Fruit fly (Drosophila melanogaster) whole organism, prepupa: ENCODE results near the gene CG3349.

Source experiments
- Blimp-1 ChIP-seq: fragments of 200-800 bp; sonication (Bioruptor generic); optimal IDR thresholded peaks from 3 replicates; lab custom pipeline; 2017; ENCODE audit warnings: missing biosample characterization, missing genetic modification characterization, mild to moderate bottlenecking, moderate library complexity, missing genetic modification reagents
- CG10631 ChIP-seq: fragments of 200-800 bp; sonication (Bioruptor generic); optimal IDR thresholded peaks from 2 replicates; lab custom pipeline; 2016; ENCODE audit warnings: missing biosample characterization, missing genetic modification characterization
- CG11762 ChIP-seq: fragments of 200-800 bp; sonication (Bioruptor generic); optimal IDR thresholded peaks from 3 replicates; lab custom pipeline; 2016; ENCODE audit warnings: missing biosample characterization, missing genetic modification characterization; ENCODE audit not compliant: insufficient read depth
- CG15336 ChIP-seq: fragments of 200-800 bp; sonication (Bioruptor generic); IDR thresholded peaks from 2 replicates; pipeline ENCODE4 v1.3.6; 2022; ENCODE audit warnings: missing biosample characterization, missing genetic modification characterization
- CG16779 ChIP-seq: fragments of 200-800 bp; sonication (Bioruptor generic); optimal IDR thresholded peaks from 3 replicates; lab custom pipeline; 2017; ENCODE audit warnings: missing biosample characterization, mild to moderate bottlenecking, missing genetic modification characterization
- CG31627 ChIP-seq: fragments of 200-800 bp; sonication (Bioruptor generic); optimal IDR thresholded peaks from 3 replicates; lab custom pipeline; 2016; ENCODE audit warnings: missing biosample characterization, missing genetic modification characterization
- CG32006 ChIP-seq: fragments of 200-800 bp; sonication (Bioruptor generic); optimal IDR thresholded peaks from 3 replicates; lab custom pipeline; 2017; ENCODE audit warnings: missing biosample characterization, mild to moderate bottlenecking, missing genetic modification characterization
- CG34406 ChIP-seq: fragments of 200-800 bp; sonication (Bioruptor generic); optimal IDR thresholded peaks from 3 replicates; lab custom pipeline; 2016; ENCODE audit warnings: missing biosample characterization, missing genetic modification characterization
- CG4318 ChIP-seq: fragments of 200-800 bp; sonication (Bioruptor generic); optimal IDR thresholded peaks from 3 replicates; lab custom pipeline; 2017; ENCODE audit warnings: missing biosample characterization, mild to moderate bottlenecking, missing genetic modification characterization
- CG6163 ChIP-seq: fragments of 200-800 bp; sonication (Bioruptor generic); IDR thresholded peaks from 3 replicates; pipeline ENCODE4 v1.3.6; 2022; ENCODE audit warnings: missing biosample characterization, missing genetic modification characterization
- CG6276 ChIP-seq: fragments of 200-800 bp; sonication (Bioruptor generic); optimal IDR thresholded peaks from 2 replicates; lab custom pipeline; 2017; ENCODE audit warnings: missing biosample characterization, mild to moderate bottlenecking, missing genetic modification characterization
- CG6808 ChIP-seq: fragments of 200-800 bp; sonication (Bioruptor generic); optimal IDR thresholded peaks from 3 replicates; lab custom pipeline; 2017; ENCODE audit warnings: missing biosample characterization, missing genetic modification characterization, mild to moderate bottlenecking, moderate library complexity, missing genetic modification reagents
- CG6854 ChIP-seq: fragments of 200-800 bp; sonication (Bioruptor generic); optimal IDR thresholded peaks from 2 replicates; lab custom pipeline; 2017; ENCODE audit warnings: missing biosample characterization, mild to moderate bottlenecking, missing genetic modification characterization
- CG7368 ChIP-seq: fragments of 200-800 bp; sonication (Bioruptor generic); optimal IDR thresholded peaks from 3 replicates; lab custom pipeline; 2016; ENCODE audit warnings: missing biosample characterization, missing genetic modification characterization
- CG8319 ChIP-seq: fragments of 200-800 bp; sonication (Bioruptor generic); optimal IDR thresholded peaks from 3 replicates; lab custom pipeline; 2016; ENCODE audit warnings: missing biosample characterization, missing genetic modification characterization
- CG8632 ChIP-seq: fragments of 200-800 bp; sonication (Bioruptor generic); optimal IDR thresholded peaks from 3 replicates; lab custom pipeline; 2016; ENCODE audit warnings: missing biosample characterization, missing genetic modification characterization
- Ets21C ChIP-seq: fragments of 200-800 bp; sonication (Bioruptor generic); optimal IDR thresholded peaks from 3 replicates; lab custom pipeline; 2016; ENCODE audit warnings: missing biosample characterization, missing genetic modification characterization
- Gug ChIP-seq: fragments of 200-800 bp; sonication (Bioruptor generic); IDR thresholded peaks from 2 replicates; pipeline ENCODE4 v1.3.6; 2022; ENCODE audit warnings: missing biosample characterization, missing genetic modification characterization
- Hr4 ChIP-seq: fragments of 200-800 bp; sonication (Bioruptor generic); optimal IDR thresholded peaks from 3 replicates; lab custom pipeline; 2016; ENCODE audit warnings: missing biosample characterization, missing genetic modification characterization
- Lpt ChIP-seq: fragments of 200-800 bp; sonication (Bioruptor generic); optimal IDR thresholded peaks from 3 replicates; lab custom pipeline; 2016; ENCODE audit warnings: missing biosample characterization, missing genetic modification characterization
- OdsH ChIP-seq: fragments of 200-800 bp; sonication (Bioruptor generic); optimal IDR thresholded peaks from 3 replicates; lab custom pipeline; 2016; ENCODE audit warnings: missing biosample characterization, missing genetic modification characterization
- Smox ChIP-seq: fragments of 200-800 bp; sonication (Bioruptor generic); optimal IDR thresholded peaks from 3 replicates; lab custom pipeline; 2016; ENCODE audit warnings: missing biosample characterization, missing genetic modification characterization
- Sox102F ChIP-seq: fragments of 200-800 bp; sonication (Bioruptor generic); optimal IDR thresholded peaks from 2 replicates; lab custom pipeline; 2016; ENCODE audit warnings: missing biosample characterization, mild to moderate bottlenecking, missing genetic modification characterization
- Sox15 ChIP-seq: fragments of 200-800 bp; sonication (Bioruptor generic); optimal IDR thresholded peaks from 3 replicates; lab custom pipeline; 2016; ENCODE audit warnings: missing biosample characterization, missing genetic modification characterization
- achi ChIP-seq: fragments of 200-800 bp; sonication (Bioruptor generic); optimal IDR thresholded peaks from 3 replicates; lab custom pipeline; 2016; ENCODE audit warnings: missing biosample characterization, missing genetic modification characterization
- acj6 ChIP-seq: fragments of 200-800 bp; sonication (Bioruptor generic); optimal IDR thresholded peaks from 3 replicates; lab custom pipeline; 2016; ENCODE audit warnings: missing biosample characterization, missing genetic modification characterization
- dac ChIP-seq: fragments of 200-800 bp; sonication (Bioruptor generic); optimal IDR thresholded peaks from 2 replicates; lab custom pipeline; 2017; ENCODE audit warnings: missing biosample characterization, mild to moderate bottlenecking, missing genetic modification characterization
- dsx ChIP-seq: fragments of 200-800 bp; optimal IDR thresholded peaks from 3 replicates; lab custom pipeline; 2019; ENCODE audit warnings: missing biosample characterization, mild to moderate bottlenecking, missing genetic modification characterization, moderate library complexity; ENCODE audit not compliant: poor library complexity, severe bottlenecking
- esn ChIP-seq: fragments of 200-800 bp; sonication (Bioruptor generic); optimal IDR thresholded peaks from 2 replicates; lab custom pipeline; 2016; ENCODE audit warnings: missing biosample characterization, mild to moderate bottlenecking, missing genetic modification characterization, moderate library complexity
- fd59A ChIP-seq: fragments of 200-800 bp; sonication (Bioruptor generic); optimal IDR thresholded peaks from 2 replicates; lab custom pipeline; 2017; ENCODE audit warnings: missing biosample characterization, mild to moderate bottlenecking, missing genetic modification characterization, missing genetic modification reagents
- fd85E ChIP-seq: fragments of 200-800 bp; sonication (Bioruptor generic); optimal IDR thresholded peaks from 3 replicates; lab custom pipeline; 2016; ENCODE audit warnings: missing biosample characterization, missing genetic modification characterization
- fkh ChIP-seq: fragments of 200-800 bp; sonication (Bioruptor generic); optimal IDR thresholded peaks from 3 replicates; lab custom pipeline; 2017; ENCODE audit warnings: missing biosample characterization, mild to moderate bottlenecking, missing genetic modification characterization, moderate library complexity
- lz ChIP-seq: fragments of 200-800 bp; sonication (Bioruptor generic); optimal IDR thresholded peaks from 3 replicates; lab custom pipeline; 2016; ENCODE audit warnings: missing biosample characterization, missing genetic modification characterization
- net ChIP-seq: fragments of 200-800 bp; sonication (Bioruptor generic); optimal IDR thresholded peaks from 3 replicates; lab custom pipeline; 2016; ENCODE audit warnings: missing biosample characterization, missing genetic modification characterization
- pdm3 ChIP-seq: fragments of 200-800 bp; sonication (Bioruptor generic); optimal IDR thresholded peaks from 3 replicates; lab custom pipeline; 2016; ENCODE audit warnings: missing biosample characterization, missing genetic modification characterization
- salr ChIP-seq, 2 experiments: fragments of 200-800 bp; sonication (Bioruptor generic); optimal IDR thresholded peaks; 3 replicates each; lab custom pipeline; 2016 to 2018; ENCODE audit warnings: missing biosample characterization in 2 of 2, missing genetic modification characterization in 2 of 2, mild to moderate bottlenecking in 1 of 2
- ss ChIP-seq, 2 experiments: fragments of 200-800 bp; sonication (Bioruptor generic); optimal IDR thresholded peaks; 2 replicates in 1 of 2; 3 replicates in 1 of 2; lab custom pipeline; 2017 to 2018; ENCODE audit warnings: mild to moderate bottlenecking in 2 of 2, missing biosample characterization in 2 of 2, missing genetic modification characterization in 2 of 2, moderate library complexity in 1 of 2
- svp ChIP-seq: fragments of 200-800 bp; sonication (Bioruptor generic); peaks from one replicate; lab custom pipeline; 2016; ENCODE audit warnings: missing biosample characterization, missing genetic modification characterization
- topi ChIP-seq: fragments of 200-800 bp; sonication (Bioruptor generic); optimal IDR thresholded peaks from 3 replicates; lab custom pipeline; 2016; ENCODE audit warnings: missing biosample characterization, missing genetic modification characterization

Gene CG3349

DNA sequence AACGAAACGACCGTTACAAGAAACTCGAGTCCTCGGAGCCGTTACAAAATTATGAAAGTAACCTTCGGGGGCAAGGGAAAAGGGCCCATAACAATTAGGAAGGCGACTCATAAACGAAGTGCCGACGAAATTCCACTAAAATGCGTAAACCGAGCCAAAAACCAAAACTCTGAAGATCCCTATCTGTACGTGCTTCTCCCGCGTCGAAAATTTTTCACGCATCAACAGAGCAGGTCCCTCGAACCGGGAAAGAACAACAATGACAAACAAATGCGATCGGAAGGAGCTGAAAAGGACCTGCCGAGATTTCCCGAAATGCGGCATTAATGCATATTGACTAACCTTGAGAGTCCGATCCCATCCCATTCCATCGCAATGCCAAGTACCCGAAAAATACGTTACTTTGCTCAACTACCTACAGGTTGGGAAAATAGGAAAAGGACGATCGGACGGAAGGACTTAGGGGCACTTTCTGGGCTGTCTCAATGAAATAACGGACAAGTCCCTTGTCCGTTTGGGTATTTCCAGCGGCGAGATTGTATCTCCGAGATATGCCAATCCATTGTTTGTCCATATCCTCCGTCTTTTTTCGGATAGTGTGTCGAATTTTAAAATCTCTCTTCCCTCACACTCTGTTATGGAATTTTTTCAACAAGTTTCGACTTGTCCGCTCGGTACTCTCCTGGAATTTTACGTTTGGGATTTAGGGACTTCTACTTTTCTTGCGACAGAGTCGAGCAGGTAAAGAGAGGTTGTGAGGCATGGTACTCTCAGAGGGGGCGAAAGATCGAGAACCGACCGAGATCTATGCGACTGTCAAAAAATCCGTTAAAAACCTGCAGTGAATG is 11.5 kb upstream of the CG3349 start:
- TF ChIP-seq CG16779 (no peak), salr (GFP tag; optimal IDR thresholded peaks at IDR 0.05; lab: Kevin White, UChicago) (no peak), CG6163 (GFP tag; lab: Robert Waterston, UW) (no peak), CG10631 (GFP tag; lab: Kevin White, UChicago) (no peak), Hr4 (GFP tag; lab: Kevin White, UChicago) (no peak), CG15336 (GFP tag; lab: Robert Waterston, UW) (no peak), Sox102F (GFP tag; lab: Kevin White, UChicago) (no peak), Ets21C (GFP tag; lab: Kevin White, UChicago) (no peak), esn (no peak), fkh (GFP tag; lab: Kevin White, UChicago) (no peak), fd59A (no peak), CG8632 (no peak)
- TF ChIP-seq, all 60 proteins: peak for 0

DNA sequence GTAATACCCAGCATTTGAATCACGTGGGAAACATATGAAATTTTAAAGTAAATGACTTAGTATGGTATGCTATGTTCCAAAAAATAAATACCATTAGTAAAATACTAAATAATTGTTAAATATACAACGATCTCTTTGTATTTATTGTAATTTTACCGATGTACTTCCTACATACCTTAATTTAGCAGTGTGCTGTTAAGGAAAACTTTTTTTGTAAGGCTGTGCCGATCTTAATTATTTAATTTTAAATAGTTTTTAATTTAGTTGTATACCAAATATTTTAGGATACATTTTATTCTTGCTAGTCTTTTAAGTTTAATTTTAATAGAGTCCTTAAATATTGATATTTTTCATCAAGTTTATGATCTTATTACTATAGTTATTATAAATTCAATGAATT is 10.9 kb upstream of the CG3349 start:
- TF ChIP-seq CG8632 (no peak), svp (peak; percentile 28)

DNA sequence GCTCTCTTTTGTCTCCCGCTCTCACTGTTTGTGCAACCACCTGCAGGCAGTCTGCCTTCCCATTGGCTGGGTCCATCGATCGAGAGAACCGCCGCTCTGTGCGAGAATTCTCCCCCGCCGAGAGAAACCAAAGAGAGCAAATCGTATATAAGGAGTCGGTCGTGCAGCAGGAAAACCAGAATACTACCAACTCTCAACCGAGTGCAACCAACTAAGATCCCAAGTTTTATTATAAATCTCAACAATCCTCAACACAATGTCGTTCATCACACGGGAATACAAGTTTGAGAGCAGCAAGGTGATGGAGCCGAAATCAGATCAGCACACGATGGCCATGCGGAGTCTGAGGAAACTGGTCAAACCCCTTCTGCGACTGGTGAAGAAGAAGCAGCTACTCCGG is 10.2 kb upstream of the CG3349 start, which contains the start of gene Tom:
Gene Tom (plus strand): TSS at position 174 of the 400 bp plus-strand sequence.
- TF ChIP-seq dsx (GFP tag; lab: Kevin White, UChicago) (peak; percentile 80), Sox102F (GFP tag; lab: Kevin White, UChicago) (peak; percentile 38), ss (GFP tag; optimal IDR thresholded peaks at IDR 0.05; lab: Kevin White, UChicago) (peak in 1 of 2 experiments; percentile 37), lz (no peak)

DNA sequence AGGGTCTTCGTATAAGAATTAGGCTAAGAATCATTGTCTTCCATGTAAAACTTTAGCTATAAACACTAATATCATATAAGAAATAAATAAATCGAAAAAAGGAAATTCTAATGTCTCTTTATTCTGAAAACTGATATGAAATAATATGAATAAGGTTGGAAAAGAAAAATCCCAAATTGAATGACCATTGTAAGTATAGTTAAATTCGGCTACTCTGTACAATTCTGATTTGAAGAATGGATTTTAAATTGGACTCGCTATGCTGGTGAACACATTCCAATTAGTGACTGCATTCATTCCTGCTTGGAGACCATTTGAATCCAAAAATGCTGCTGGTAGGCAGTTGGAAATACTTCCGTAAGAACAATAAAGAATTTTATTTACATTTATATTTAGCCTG is 9.2 kb upstream of the CG3349 start:
- TF ChIP-seq CG6276 (GFP tag; lab: Kevin White, UChicago) (no peak), Blimp-1 (GFP tag; lab: Kevin White, UChicago) (no peak), esn (no peak), CG6163 (GFP tag; lab: Robert Waterston, UW) (no peak), Ets21C (GFP tag; lab: Kevin White, UChicago) (no peak), CG32006 (GFP tag; lab: Kevin White, UChicago) (no peak), net (GFP tag; lab: Kevin White, UChicago) (no peak), Gug (no peak), CG11762 (GFP tag; lab: Kevin White, UChicago) (no peak), topi (GFP tag; lab: Kevin White, UChicago) (no peak), fd85E (GFP tag; lab: Kevin White, UChicago) (no peak), CG34406 (GFP tag; lab: Kevin White, UChicago) (no peak), OdsH (GFP tag; lab: Kevin White, UChicago) (no peak)

DNA sequence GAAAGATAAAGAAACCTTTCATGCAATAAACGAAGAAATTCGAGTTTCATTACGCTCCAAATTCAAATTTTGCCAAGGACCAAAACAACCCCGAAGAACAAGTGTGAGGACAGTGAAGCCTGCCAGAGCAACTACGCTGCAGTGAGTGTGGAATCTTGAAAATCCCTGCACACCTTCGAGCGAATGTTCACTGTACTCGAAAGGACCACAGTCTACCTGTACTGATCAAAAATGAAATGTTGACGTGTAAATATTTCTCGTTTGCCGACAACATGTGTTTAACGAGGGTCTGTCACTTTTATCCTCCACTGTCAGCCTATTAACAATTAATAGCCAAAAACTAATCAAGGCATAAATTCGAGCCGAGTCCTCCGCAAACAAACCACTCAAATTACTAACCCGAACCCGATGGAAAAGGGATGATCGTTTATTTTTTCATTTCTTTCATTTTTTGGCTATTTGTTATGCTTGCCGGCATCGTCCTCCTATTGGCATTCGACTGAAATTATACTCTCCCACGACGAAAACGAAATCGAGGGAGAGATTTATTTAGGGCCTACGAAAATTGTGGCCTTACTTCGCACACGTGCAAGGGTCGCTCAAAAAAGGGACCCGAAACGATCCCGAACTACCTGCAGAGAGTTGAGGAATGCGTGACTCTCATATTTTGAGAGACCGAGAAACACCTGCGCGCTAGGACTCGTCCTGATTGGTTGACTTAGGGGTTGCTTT is 7.4 kb upstream of the CG3349 start:
- no peak for TF ChIP-seq CG6854 (GFP tag; lab: Kevin White, UChicago)
- no peak for TF ChIP-seq CG15336 (GFP tag; lab: Robert Waterston, UW)
- no peak for TF ChIP-seq CG16779
- no peak for TF ChIP-seq CG6808
- no peak for TF ChIP-seq pdm3 (GFP tag; lab: Kevin White, UChicago)
- no peak for TF ChIP-seq achi (GFP tag; lab: Kevin White, UChicago)
- no peak for TF ChIP-seq CG7368
- TF ChIP-seq CG10631 (GFP tag; lab: Kevin White, UChicago): no peak
- TF ChIP-seq CG31627 (GFP tag; lab: Kevin White, UChicago): peak; percentile 51
- TF ChIP-seq net (GFP tag; lab: Kevin White, UChicago): no peak
- TF ChIP-seq Blimp-1 (GFP tag; lab: Kevin White, UChicago): no peak
- no peak for TF ChIP-seq CG8319 (GFP tag; lab: Kevin White, UChicago)
- peak; percentile 0 for TF ChIP-seq OdsH (GFP tag; lab: Kevin White, UChicago)
- no peak for TF ChIP-seq Sox15 (GFP tag; lab: Kevin White, UChicago)
- no peak for TF ChIP-seq CG11762 (GFP tag; lab: Kevin White, UChicago)
- no peak for TF ChIP-seq salr (GFP tag; optimal IDR thresholded peaks at IDR 0.05; lab: Kevin White, UChicago)
- peak; percentile 40 for TF ChIP-seq Sox102F (GFP tag; lab: Kevin White, UChicago)
- TF ChIP-seq Smox (GFP tag; lab: Kevin White, UChicago): peak; percentile 11
- TF ChIP-seq acj6 (GFP tag; lab: Kevin White, UChicago): no peak
- no peak for TF ChIP-seq Lpt
- no peak for TF ChIP-seq dac (GFP tag; lab: Kevin White, UChicago)
- no peak for TF ChIP-seq CG4318 (GFP tag; lab: Kevin White, UChicago)
